Worm (Caenorhabditis elegans): ENCODE results near the gene cdk-4.

Gene cdk-4

DNA sequence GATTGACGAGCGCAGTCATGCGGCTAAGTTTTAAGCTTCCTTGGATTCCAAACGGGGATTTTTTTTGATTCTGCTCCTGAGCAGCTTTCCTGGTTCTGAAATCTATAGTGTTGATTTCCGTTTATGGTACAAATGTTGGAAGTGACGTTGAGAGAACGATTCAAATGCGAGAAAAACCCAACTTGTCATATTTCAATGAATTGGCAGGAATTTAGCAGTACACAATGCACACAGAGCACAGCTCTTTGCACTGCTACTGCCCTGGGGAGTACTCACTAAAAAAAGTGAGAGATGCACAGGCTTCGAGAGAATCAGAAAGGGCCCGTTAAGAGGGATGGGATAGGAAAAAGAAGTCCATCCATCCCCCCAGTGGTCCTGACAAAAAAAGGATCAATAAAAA lies 18.1 kb downstream of the cdk-4 start, which contains the start of gene sad-1:
Gene sad-1 (minus strand): TSS at position 101 of the 400 bp plus-strand sequence.
- TF ChIP-seq ama-1 (optimal IDR thresholded peaks at IDR 0.05), result no peak
- no peak for TF ChIP-seq ceh-13 (GFP tag; optimal IDR thresholded peaks at IDR 0.05)
- no peak for TF ChIP-seq sea-1 (GFP tag; conservative IDR thresholded peaks at IDR 0.05)
- TF ChIP-seq B0310.2 (tag; optimal IDR thresholded peaks at IDR 0.05), result no peak
- no peak for TF ChIP-seq tbx-11 (GFP tag; IDR thresholded peaks at IDR 0.05)
- TF ChIP-seq hmg-4 (GFP tag; optimal IDR thresholded peaks at IDR 0.05), result no peak
- TF ChIP-seq ceh-36 (tag; optimal IDR thresholded peaks at IDR 0.05), result no peak
- TF ChIP-seq aly-1 (tag; optimal IDR thresholded peaks at IDR 0.05), result no peak
- TF ChIP-seq tbx-37 (GFP tag; conservative IDR thresholded peaks at IDR 0.05), result no peak
- no peak for TF ChIP-seq scrt-1 (GFP tag; IDR thresholded peaks at IDR 0.05)
- TF ChIP-seq hmbx-1 (tag; optimal IDR thresholded peaks at IDR 0.05), result no peak
- TF ChIP-seq ets-7 (tag; optimal IDR thresholded peaks at IDR 0.05), result no peak
- TF ChIP-seq tra-4 (tag; optimal IDR thresholded peaks at IDR 0.05), result no peak
- no peak for TF ChIP-seq F13C5.2 (tag; optimal IDR thresholded peaks at IDR 0.05)
- no peak for TF ChIP-seq pes-1 (GFP tag; IDR thresholded peaks at IDR 0.05)
- TF ChIP-seq hnd-1 (tag; optimal IDR thresholded peaks at IDR 0.05), result no peak
- TF ChIP-seq flt-1 (GFP tag; IDR thresholded peaks at IDR 0.05), result no peak

DNA sequence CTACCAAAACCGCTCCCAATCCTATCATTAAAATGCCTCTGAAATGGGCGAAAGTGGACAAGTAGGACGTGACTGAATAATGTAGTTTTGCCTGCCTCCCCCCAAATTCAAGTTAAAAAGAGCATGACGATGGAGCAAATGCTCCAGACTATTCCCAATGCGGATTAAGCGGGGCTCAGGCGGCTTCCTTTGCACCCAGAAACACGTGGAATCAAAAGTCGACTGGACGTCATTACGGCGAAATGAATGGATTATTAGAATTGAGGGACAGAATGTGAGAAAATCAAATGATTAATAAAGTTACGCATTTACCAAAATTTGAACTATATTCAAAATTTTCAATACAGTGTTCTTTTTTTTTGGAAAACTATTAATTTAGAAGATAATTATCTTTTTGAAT lies 18.8 kb downstream of the cdk-4 start:
- no peak for TF ChIP-seq tbx-11 (GFP tag; IDR thresholded peaks at IDR 0.05)
- no peak for TF ChIP-seq tra-4 (tag; optimal IDR thresholded peaks at IDR 0.05)
- no peak for TF ChIP-seq hnd-1 (tag; optimal IDR thresholded peaks at IDR 0.05)
- no peak for TF ChIP-seq sea-1 (GFP tag; conservative IDR thresholded peaks at IDR 0.05)
- TF ChIP-seq hmbx-1 (tag; optimal IDR thresholded peaks at IDR 0.05), result no peak
- no peak for TF ChIP-seq ceh-13 (GFP tag; optimal IDR thresholded peaks at IDR 0.05)
- no peak for TF ChIP-seq aly-1 (tag; optimal IDR thresholded peaks at IDR 0.05)
- no peak for TF ChIP-seq B0310.2 (tag; optimal IDR thresholded peaks at IDR 0.05)
- TF ChIP-seq ets-7 (tag; optimal IDR thresholded peaks at IDR 0.05), result no peak
- TF ChIP-seq F13C5.2 (tag; optimal IDR thresholded peaks at IDR 0.05), result no peak
- no peak for TF ChIP-seq pes-1 (GFP tag; IDR thresholded peaks at IDR 0.05)

DNA sequence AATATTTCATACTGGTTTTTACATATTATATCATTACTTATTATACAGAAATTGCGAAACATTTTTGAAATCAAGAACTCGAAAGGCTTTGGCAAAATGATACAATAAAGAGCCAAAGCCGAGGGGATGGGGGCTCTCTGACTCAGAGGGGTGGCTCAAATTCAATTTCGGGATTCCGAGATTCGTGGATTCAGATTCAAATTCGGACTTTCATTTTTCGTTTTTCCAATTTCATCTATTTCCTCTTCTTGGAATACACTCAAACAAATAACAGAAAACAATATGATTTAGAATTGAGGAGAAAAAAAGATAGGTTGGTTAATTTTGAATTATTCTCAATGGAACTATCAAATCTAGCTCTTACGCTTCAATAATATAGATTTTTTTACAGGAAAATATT lies 19.6 kb downstream of the cdk-4 start:
- TF ChIP-seq B0310.2 (tag; optimal IDR thresholded peaks at IDR 0.05) (no peak), F13C5.2 (tag; optimal IDR thresholded peaks at IDR 0.05) (no peak), tbx-37 (GFP tag; conservative IDR thresholded peaks at IDR 0.05) (no peak), scrt-1 (GFP tag; IDR thresholded peaks at IDR 0.05) (no peak), ets-7 (tag; optimal IDR thresholded peaks at IDR 0.05) (no peak), ceh-36 (tag; optimal IDR thresholded peaks at IDR 0.05) (no peak), aly-1 (tag; optimal IDR thresholded peaks at IDR 0.05) (no peak), ama-1 (optimal IDR thresholded peaks at IDR 0.05) (no peak), hnd-1 (tag; optimal IDR thresholded peaks at IDR 0.05) (no peak)

DNA sequence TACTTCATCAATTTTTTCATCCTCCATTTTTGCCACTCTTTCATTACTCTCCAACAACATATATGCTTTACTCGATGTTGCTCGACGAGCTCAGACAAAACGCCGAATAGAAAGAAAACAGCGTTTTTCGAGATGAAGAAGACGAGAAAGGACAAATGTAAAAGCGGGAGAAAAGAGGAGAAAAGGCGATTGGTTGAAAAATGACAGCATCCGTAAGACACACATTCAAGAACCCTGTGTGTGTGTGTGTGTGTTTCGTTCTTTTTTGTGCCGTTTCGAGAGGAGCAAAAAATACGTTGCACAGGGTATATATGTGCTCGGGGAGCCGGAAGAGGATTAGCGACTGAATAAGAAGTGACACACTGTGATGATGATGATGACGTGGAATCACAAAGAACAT lies 24.9 kb downstream of the cdk-4 start:
- no peak for TF ChIP-seq F13C5.2 (tag; optimal IDR thresholded peaks at IDR 0.05)
- no peak for TF ChIP-seq ama-1 (optimal IDR thresholded peaks at IDR 0.05)
- no peak for TF ChIP-seq scrt-1 (GFP tag; IDR thresholded peaks at IDR 0.05)
- TF ChIP-seq tbx-37 (GFP tag; conservative IDR thresholded peaks at IDR 0.05), result no peak
- no peak for TF ChIP-seq tbx-11 (GFP tag; IDR thresholded peaks at IDR 0.05)
- TF ChIP-seq ceh-36 (tag; optimal IDR thresholded peaks at IDR 0.05), result no peak
- no peak for TF ChIP-seq sea-1 (GFP tag; conservative IDR thresholded peaks at IDR 0.05)
- no peak for TF ChIP-seq hmbx-1 (tag; optimal IDR thresholded peaks at IDR 0.05)
- no peak for TF ChIP-seq pes-1 (GFP tag; IDR thresholded peaks at IDR 0.05)
- TF ChIP-seq flt-1 (GFP tag; IDR thresholded peaks at IDR 0.05), result no peak
- TF ChIP-seq hnd-1 (tag; optimal IDR thresholded peaks at IDR 0.05), result no peak
- no peak for TF ChIP-seq ets-7 (tag; optimal IDR thresholded peaks at IDR 0.05)

DNA sequence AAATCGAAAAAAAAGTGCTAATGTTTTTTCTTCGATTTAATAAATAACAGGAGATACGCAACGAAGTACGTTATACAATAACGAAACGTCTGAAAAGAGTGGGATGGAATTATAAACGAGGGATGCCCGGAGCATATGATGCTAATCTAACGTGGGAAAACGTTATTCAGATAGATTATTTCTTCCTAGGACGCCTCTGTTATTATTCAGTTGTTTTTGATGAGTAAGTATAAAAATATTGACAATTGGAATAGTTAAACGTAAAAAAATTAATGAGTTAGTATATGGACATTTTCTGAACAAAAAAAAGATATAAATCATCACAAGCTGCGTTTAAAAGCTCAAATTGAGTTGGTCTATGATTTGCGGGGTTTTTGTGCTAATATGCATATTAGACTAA lies 33.9 kb downstream of the cdk-4 start, which contains the start of gene srd-51:
Gene srd-51 (minus strand): TSS at position 101 of the 400 bp plus-strand sequence.
- TF ChIP-seq tbx-11 (GFP tag; IDR thresholded peaks at IDR 0.05) (no peak), ama-1 (optimal IDR thresholded peaks at IDR 0.05) (no peak), tra-4 (tag; optimal IDR thresholded peaks at IDR 0.05) (no peak), B0310.2 (tag; optimal IDR thresholded peaks at IDR 0.05) (no peak), ets-7 (tag; optimal IDR thresholded peaks at IDR 0.05) (no peak), scrt-1 (GFP tag; IDR thresholded peaks at IDR 0.05) (no peak), pes-1 (GFP tag; IDR thresholded peaks at IDR 0.05) (no peak), aly-1 (tag; optimal IDR thresholded peaks at IDR 0.05) (no peak), F13C5.2 (tag; optimal IDR thresholded peaks at IDR 0.05) (no peak), tbx-37 (GFP tag; conservative IDR thresholded peaks at IDR 0.05) (no peak), sea-1 (GFP tag; conservative IDR thresholded peaks at IDR 0.05) (no peak), flt-1 (GFP tag; IDR thresholded peaks at IDR 0.05) (no peak), hmbx-1 (tag; optimal IDR thresholded peaks at IDR 0.05) (no peak), hnd-1 (tag; optimal IDR thresholded peaks at IDR 0.05) (no peak)

DNA sequence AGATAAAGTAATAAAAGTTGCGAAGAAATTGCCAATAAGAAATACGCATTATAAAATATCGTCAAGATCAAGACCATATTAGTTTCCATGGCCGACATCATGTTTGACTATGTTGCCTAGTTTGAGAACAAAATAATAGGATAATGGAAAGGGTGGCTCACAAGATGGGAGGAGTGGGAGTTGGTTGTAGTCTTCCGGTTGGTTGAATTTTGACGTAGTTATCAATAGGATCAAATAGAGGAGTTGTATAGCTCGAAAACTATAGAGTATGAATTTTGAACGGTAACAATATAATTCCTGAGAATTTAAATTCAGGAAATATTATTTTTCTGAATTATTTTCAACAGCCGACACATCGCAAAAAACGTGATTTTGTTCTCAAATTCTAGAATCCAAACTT lies 37.0 kb downstream of the cdk-4 start, which contains the start of gene srd-50:
Gene srd-50 (minus strand): TSS at position 101 of the 400 bp plus-strand sequence.
- no peak for TF ChIP-seq ceh-13 (GFP tag; optimal IDR thresholded peaks at IDR 0.05)
- TF ChIP-seq ama-1 (optimal IDR thresholded peaks at IDR 0.05), result no peak
- TF ChIP-seq scrt-1 (GFP tag; IDR thresholded peaks at IDR 0.05), result no peak
- TF ChIP-seq hnd-1 (tag; optimal IDR thresholded peaks at IDR 0.05), result no peak

DNA sequence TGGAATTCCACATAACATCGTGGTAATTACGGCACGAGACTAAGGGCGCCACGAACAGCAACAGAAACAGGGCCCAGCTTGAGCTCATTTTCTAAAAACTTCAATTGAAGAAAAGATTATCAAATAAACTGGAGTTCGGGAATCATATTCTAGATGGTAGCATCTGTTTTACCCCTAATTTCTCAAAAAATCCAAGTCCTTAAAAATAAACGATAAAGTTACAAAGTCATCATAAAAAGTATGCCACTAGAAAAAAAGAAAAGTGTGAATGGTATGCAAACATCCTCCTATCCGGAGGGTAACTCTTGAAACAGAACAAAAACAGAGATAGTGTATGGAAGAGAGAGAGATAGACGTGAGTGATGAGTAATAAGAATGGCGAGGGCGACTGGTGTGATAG lies 41.4 kb downstream of the cdk-4 start, which contains the start of gene efn-3:
Gene efn-3 (minus strand): TSS at position 101 of the 400 bp plus-strand sequence.
- TF ChIP-seq hnd-1 (tag; optimal IDR thresholded peaks at IDR 0.05), result no peak

DNA sequence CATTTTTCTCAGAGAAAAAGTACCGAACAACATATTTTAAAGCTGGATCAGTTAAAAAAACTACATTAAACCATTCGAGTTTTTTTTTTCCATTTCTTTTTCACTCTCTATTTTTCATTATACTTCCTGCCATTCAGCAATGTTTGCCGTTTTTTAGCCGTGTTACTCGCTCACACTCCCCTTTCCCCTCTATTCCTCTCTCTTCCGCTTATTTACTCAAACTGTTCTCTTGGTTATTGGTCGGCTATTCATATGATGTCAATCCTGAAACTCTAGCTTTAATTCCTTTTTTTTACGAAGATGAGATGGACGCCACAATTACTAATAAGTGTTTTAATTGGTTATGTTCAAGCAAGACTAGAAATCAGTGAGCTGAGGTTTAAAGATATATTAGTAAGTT lies 46.9 kb downstream of the cdk-4 start, which contains the start of gene tre-4:
Gene tre-4 (plus strand): TSS at position 301 of the 400 bp plus-strand sequence.
- TF ChIP-seq B0310.2 (tag; optimal IDR thresholded peaks at IDR 0.05) (no peak), scrt-1 (GFP tag; IDR thresholded peaks at IDR 0.05) (no peak), aly-1 (tag; optimal IDR thresholded peaks at IDR 0.05) (no peak), sea-1 (GFP tag; conservative IDR thresholded peaks at IDR 0.05) (no peak)
